Worm (Caenorhabditis elegans) whole organism, late embryonic: Measurements from ENCODE around the gene pdtf-1.

Experiments
- C38D4.7 ChIP-seq: fragments of 200-800 bp; sonication (Bioruptor generic); optimal IDR thresholded peaks from 2 replicates; lab custom pipeline; 2018; ENCODE audit warnings: mild to moderate bottlenecking, missing genetic modification characterization, moderate library complexity, missing compliant biosample characterization
- F13H6.1 ChIP-seq: sonication (generic microtip); optimal IDR thresholded peaks from 2 replicates; lab custom pipeline; 2016; ENCODE audit warnings: missing genetic modification characterization, missing compliant biosample characterization
- K02D7.2 ChIP-seq: sonication (generic microtip); optimal IDR thresholded peaks from 2 replicates; lab custom pipeline; 2017; ENCODE audit warnings: mild to moderate bottlenecking, missing genetic modification characterization, missing compliant biosample characterization
- K09A11.1 ChIP-seq: sonication (generic microtip); optimal IDR thresholded peaks from 2 replicates; lab custom pipeline; 2017; ENCODE audit warnings: antibody characterized with exemption, mild to moderate bottlenecking, missing genetic modification characterization, missing compliant biosample characterization; ENCODE audit not compliant: insufficient read depth
- T23F11.4 ChIP-seq: fragments of 200-800 bp; sonication (Bioruptor generic); optimal IDR thresholded peaks from 2 replicates; lab custom pipeline; 2018; ENCODE audit warnings: mild to moderate bottlenecking, missing genetic modification characterization, missing compliant biosample characterization
- Y22D7AL.16 ChIP-seq: sonication (generic microtip); optimal IDR thresholded peaks from 2 replicates; lab custom pipeline; 2016; ENCODE audit warnings: missing genetic modification characterization, missing compliant biosample characterization
- ama-1 ChIP-seq: fragments of 150-350 bp; optimal IDR thresholded peaks from 2 replicates; lab custom pipeline; 2014
- ceh-18 ChIP-seq: sonication (generic microtip); optimal IDR thresholded peaks from 2 replicates; lab custom pipeline; 2016; ENCODE audit warnings: missing genetic modification characterization, missing compliant biosample characterization
- ceh-22 ChIP-seq: sonication (generic microtip); optimal IDR thresholded peaks from 2 replicates; lab custom pipeline; 2017; ENCODE audit warnings: missing biosample characterization, missing genetic modification characterization
- ceh-24 ChIP-seq: sonication (generic microtip); optimal IDR thresholded peaks from 2 replicates; lab custom pipeline; 2016; ENCODE audit warnings: mild to moderate bottlenecking, missing genetic modification characterization, missing compliant biosample characterization
- ceh-30 ChIP-seq: fragments of 150-350 bp; optimal IDR thresholded peaks from 2 replicates; lab custom pipeline; 2014; ENCODE audit warnings: missing biosample characterization, missing genetic modification characterization
- ceh-31 ChIP-seq: sonication (generic microtip); optimal IDR thresholded peaks from 2 replicates; lab custom pipeline; 2016; ENCODE audit warnings: missing genetic modification characterization, missing compliant biosample characterization
- ceh-34 ChIP-seq: sonication (generic microtip); optimal IDR thresholded peaks from 2 replicates; lab custom pipeline; 2016; ENCODE audit warnings: mild to moderate bottlenecking, missing genetic modification characterization, missing compliant biosample characterization
- ceh-45 ChIP-seq: fragments of 200-800 bp; sonication (Bioruptor generic); IDR thresholded peaks from 2 replicates; pipeline ENCODE4 v1.3.6; 2022; ENCODE audit warnings: missing genetic modification reagents, missing genetic modification characterization, missing compliant biosample characterization
- ceh-48 ChIP-seq: sonication (generic microtip); optimal IDR thresholded peaks from 2 replicates; lab custom pipeline; 2016; ENCODE audit warnings: missing genetic modification characterization, inconsistent platforms, missing compliant biosample characterization
- ceh-9 ChIP-seq: sonication (generic microtip); optimal IDR thresholded peaks from 2 replicates; lab custom pipeline; 2016; ENCODE audit warnings: mild to moderate bottlenecking, missing genetic modification characterization, inconsistent platforms, missing compliant biosample characterization
- che-1 ChIP-seq: sonication (generic microtip); optimal IDR thresholded peaks from 2 replicates; lab custom pipeline; 2016; ENCODE audit warnings: mild to moderate bottlenecking, missing genetic modification characterization, missing compliant biosample characterization
- dmd-4 ChIP-seq: sonication (generic microtip); optimal IDR thresholded peaks from 2 replicates; lab custom pipeline; 2016; ENCODE audit warnings: borderline replicate concordance, missing genetic modification characterization, missing compliant biosample characterization
- dve-1 ChIP-seq: sonication (generic microtip); optimal IDR thresholded peaks from 2 replicates; lab custom pipeline; 2017; ENCODE audit warnings: antibody characterized with exemption, mild to moderate bottlenecking, missing genetic modification characterization, missing compliant biosample characterization
- elt-2 ChIP-seq: sonication (generic microtip); optimal IDR thresholded peaks from 2 replicates; lab custom pipeline; 2016; ENCODE audit warnings: missing genetic modification reagents, missing genetic modification characterization, missing compliant biosample characterization
- elt-4 ChIP-seq: sonication (generic microtip); optimal IDR thresholded peaks from 2 replicates; lab custom pipeline; 2016; ENCODE audit warnings: missing genetic modification characterization, missing compliant biosample characterization
- ets-4 ChIP-seq: sonication (generic microtip); optimal IDR thresholded peaks from 2 replicates; lab custom pipeline; 2016; ENCODE audit warnings: missing genetic modification characterization, missing compliant biosample characterization
- eyg-1 ChIP-seq: sonication (generic microtip); optimal IDR thresholded peaks from 2 replicates; lab custom pipeline; 2016; ENCODE audit warnings: missing genotype, missing genetic modification characterization, missing compliant biosample characterization
- fax-1 ChIP-seq: sonication (generic microtip); optimal IDR thresholded peaks from 2 replicates; lab custom pipeline; 2016; ENCODE audit warnings: missing genotype, missing genetic modification characterization, missing compliant biosample characterization
- fkh-6 ChIP-seq: sonication (generic microtip); optimal IDR thresholded peaks from 2 replicates; lab custom pipeline; 2016; ENCODE audit warnings: missing genetic modification characterization, missing compliant biosample characterization
- gmeb-2 ChIP-seq: sonication (generic microtip); optimal IDR thresholded peaks from 2 replicates; lab custom pipeline; 2016; ENCODE audit warnings: missing genetic modification characterization, inconsistent platforms, missing compliant biosample characterization
- hlh-13 ChIP-seq: fragments of 200-800 bp; sonication (Bioruptor generic); optimal IDR thresholded peaks from 2 replicates; lab custom pipeline; 2018; ENCODE audit warnings: mild to moderate bottlenecking, missing genetic modification characterization, missing compliant biosample characterization
- hlh-30 ChIP-seq: sonication (generic microtip); optimal IDR thresholded peaks from 2 replicates; lab custom pipeline; 2017; ENCODE audit warnings: antibody characterized with exemption, missing genetic modification characterization, missing compliant biosample characterization; ENCODE audit not compliant: insufficient read depth
- hlh-6 ChIP-seq: sonication (generic microtip); optimal IDR thresholded peaks from 2 replicates; lab custom pipeline; 2016; ENCODE audit warnings: missing genotype, missing genetic modification characterization, missing compliant biosample characterization
- lim-6 ChIP-seq: sonication (generic microtip); optimal IDR thresholded peaks from 2 replicates; lab custom pipeline; 2016; ENCODE audit warnings: missing genetic modification characterization, missing compliant biosample characterization
- lin-11 ChIP-seq: fragments of 200-800 bp; sonication (Bioruptor generic); optimal IDR thresholded peaks from 2 replicates; lab custom pipeline; 2018; ENCODE audit warnings: mild to moderate bottlenecking, missing genetic modification characterization, missing compliant biosample characterization
- madf-2 ChIP-seq: sonication (generic microtip); optimal IDR thresholded peaks from 2 replicates; lab custom pipeline; 2017; ENCODE audit warnings: missing genetic modification characterization, missing compliant biosample characterization
- mec-3 ChIP-seq: sonication (generic microtip); optimal IDR thresholded peaks from 2 replicates; lab custom pipeline; 2016; ENCODE audit warnings: borderline replicate concordance, missing genetic modification characterization, missing compliant biosample characterization
- nfya-1 ChIP-seq: sonication (generic microtip); optimal IDR thresholded peaks from 2 replicates; lab custom pipeline; 2017; ENCODE audit warnings: missing genetic modification characterization, mild to moderate bottlenecking, missing compliant biosample characterization, antibody characterized with exemption, moderate library complexity
- nhr-11 ChIP-seq: fragments of 150-350 bp; optimal IDR thresholded peaks from 2 replicates; lab custom pipeline; 2014; ENCODE audit warnings: missing biosample characterization, missing genetic modification characterization
- npax-4 ChIP-seq: sonication (generic microtip); optimal IDR thresholded peaks from 2 replicates; lab custom pipeline; 2016; ENCODE audit warnings: missing genetic modification characterization, missing compliant biosample characterization
- odd-2 ChIP-seq: sonication (generic microtip); optimal IDR thresholded peaks from 2 replicates; lab custom pipeline; 2017; ENCODE audit warnings: antibody characterized with exemption, mild to moderate bottlenecking, missing genetic modification characterization, missing compliant biosample characterization
- pax-1 ChIP-seq: fragments of 150-350 bp; optimal IDR thresholded peaks from 2 replicates; lab custom pipeline; 2014; ENCODE audit warnings: missing biosample characterization, missing genetic modification characterization
- pha-2 ChIP-seq: sonication (generic microtip); optimal IDR thresholded peaks from 2 replicates; lab custom pipeline; 2017; ENCODE audit warnings: mild to moderate bottlenecking, missing genetic modification characterization, missing compliant biosample characterization
- pqm-1 ChIP-seq: sonication (generic microtip); optimal IDR thresholded peaks from 2 replicates; lab custom pipeline; 2016; ENCODE audit warnings: missing genetic modification characterization, missing compliant biosample characterization
- pros-1 ChIP-seq: fragments of 150-350 bp; optimal IDR thresholded peaks from 2 replicates; lab custom pipeline; 2014; ENCODE audit warnings: missing biosample characterization, missing genetic modification reagents, missing genetic modification characterization
- rnt-1 ChIP-seq: sonication (generic microtip); optimal IDR thresholded peaks from 2 replicates; lab custom pipeline; 2016; ENCODE audit warnings: missing genetic modification characterization, missing compliant biosample characterization
- sox-2 ChIP-seq: fragments of 200-800 bp; sonication (Bioruptor generic); IDR thresholded peaks from 2 replicates; pipeline ENCODE4 v1.3.6; 2022; ENCODE audit warnings: missing genetic modification reagents, missing genetic modification characterization, missing compliant biosample characterization
- sox-4 ChIP-seq: sonication (generic microtip); optimal IDR thresholded peaks from 2 replicates; lab custom pipeline; 2017; ENCODE audit warnings: mild to moderate bottlenecking, missing genetic modification characterization, inconsistent platforms, missing compliant biosample characterization
- syd-9 ChIP-seq: sonication (generic microtip); optimal IDR thresholded peaks from 2 replicates; lab custom pipeline; 2016; ENCODE audit warnings: mild to moderate bottlenecking, missing genetic modification characterization, moderate library complexity, missing compliant biosample characterization
- tbx-2 ChIP-seq: sonication (generic microtip); optimal IDR thresholded peaks from 2 replicates; lab custom pipeline; 2016; ENCODE audit warnings: missing genetic modification characterization, missing compliant biosample characterization
- ttx-3 ChIP-seq: sonication (generic microtip); optimal IDR thresholded peaks from 2 replicates; lab custom pipeline; 2016; ENCODE audit warnings: missing genetic modification reagents, missing genetic modification characterization, missing compliant biosample characterization
- unc-3 ChIP-seq, 2 experiments: fragments of 200-800 bp in 1 of 2; sonication (Bioruptor generic) in 1 of 2; sonication (generic microtip) in 1 of 2; conservative IDR thresholded peaks in 1 of 2; optimal IDR thresholded peaks in 1 of 2; 2 replicates each; pipeline versions ENCODE4 v1.3.6 to Lab custom; 2016 to 2022; ENCODE audit warnings: missing compliant biosample characterization in 2 of 2, missing genetic modification characterization in 2 of 2, missing genetic modification reagents in 1 of 2
- unc-42 ChIP-seq: sonication (generic microtip); optimal IDR thresholded peaks from 2 replicates; lab custom pipeline; 2016; ENCODE audit warnings: missing genotype, missing genetic modification characterization, missing compliant biosample characterization
- unc-86 ChIP-seq: sonication (generic microtip); optimal IDR thresholded peaks from 2 replicates; lab custom pipeline; 2016; ENCODE audit warnings: missing genetic modification characterization, missing compliant biosample characterization
- ztf-16 ChIP-seq: sonication (generic microtip); optimal IDR thresholded peaks from 2 replicates; lab custom pipeline; 2017; ENCODE audit warnings: missing genetic modification characterization, missing compliant biosample characterization

Gene pdtf-1

ce11 chrIV:8426537-8426936, 6.3 kb upstream of the pdtf-1 start, which contains the start of the genes T26A8.3 and tmem-231:
Gene T26A8.3 (minus strand): TSS chrIV:8426637.
Gene tmem-231 (plus strand): TSS chrIV:8426785.
- TF ChIP-seq rnt-1 (tag; lab: Kevin White, UChicago) (no peak), K09A11.1 (tag; lab: Kevin White, UChicago) (no peak), fax-1 (tag; lab: Kevin White, UChicago) (no peak), ceh-24 (no peak), sox-2 (GFP tag; lab: Robert Waterston, UW) (no peak), ceh-31 (tag; lab: Kevin White, UChicago) (no peak), pha-2 (tag; lab: Kevin White, UChicago) (no peak), ceh-22 (no peak), ceh-48 (no peak), eyg-1 (tag; lab: Kevin White, UChicago) (no peak)

ce11 chrIV:8428492-8428891, 4.3 kb upstream of the pdtf-1 start:
- TF ChIP-seq unc-3 (GFP tag; conservative IDR thresholded peaks at IDR 0.05; lab: Robert Waterston, UW) (no peak), unc-3 (tag; optimal IDR thresholded peaks at IDR 0.05; lab: Kevin White, UChicago) (no peak), nhr-11 (tag; lab: Kevin White, UChicago) (no peak), npax-4 (tag; lab: Kevin White, UChicago) (no peak), che-1 (tag; lab: Kevin White, UChicago) (peak; percentile 28), ceh-9 (tag; lab: Kevin White, UChicago) (no peak), madf-2 (no peak), ceh-45 (GFP tag; lab: Robert Waterston, UW) (no peak), hlh-30 (peak; percentile 32), pqm-1 (tag; lab: Kevin White, UChicago) (no peak), sox-4 (no peak), odd-2 (tag; lab: Kevin White, UChicago) (no peak), elt-4 (no peak), ama-1 (lab: Kevin White, UChicago) (peak; percentile 96), unc-86 (tag; lab: Kevin White, UChicago) (no peak), ttx-3 (tag; lab: Kevin White, UChicago) (no peak), hlh-13 (no peak), pax-1 (tag; lab: Kevin White, UChicago) (no peak), pros-1 (tag; lab: Kevin White, UChicago) (no peak), elt-2 (peak; percentile 52), dve-1 (tag; lab: Kevin White, UChicago) (peak; percentile 52), dmd-4 (tag; lab: Kevin White, UChicago) (no peak), nfya-1 (tag; lab: Kevin White, UChicago) (peak; percentile 40), rnt-1 (tag; lab: Kevin White, UChicago) (peak; percentile 42), ceh-30 (no peak), ceh-18 (peak; percentile 27), K02D7.2 (tag; lab: Kevin White, UChicago) (peak; percentile 22), gmeb-2 (tag; lab: Kevin White, UChicago) (no peak), ceh-22 (no peak), F13H6.1 (no peak), ceh-24 (no peak), T23F11.4 (GFP tag; lab: Kevin White, UChicago) (no peak), pha-2 (tag; lab: Kevin White, UChicago) (no peak), Y22D7AL.16 (tag; lab: Kevin White, UChicago) (no peak), lin-11 (tag; lab: Kevin White, UChicago) (no peak), sox-2 (GFP tag; lab: Robert Waterston, UW) (no peak), hlh-6 (tag; lab: Kevin White, UChicago) (no peak), tbx-2 (tag; lab: Kevin White, UChicago) (peak; percentile 68), ztf-16 (tag; lab: Kevin White, UChicago) (no peak), mec-3 (tag; lab: Kevin White, UChicago) (no peak), C38D4.7 (GFP tag; lab: Kevin White, UChicago) (peak; percentile 27), syd-9 (tag; lab: Kevin White, UChicago) (peak; percentile 49), ets-4 (tag; lab: Kevin White, UChicago) (no peak), ceh-34 (peak; percentile 34), fkh-6 (tag; lab: Kevin White, UChicago) (no peak), lim-6 (tag; lab: Kevin White, UChicago) (no peak), unc-42 (tag; lab: Kevin White, UChicago) (peak; percentile 37)
